Worm (Caenorhabditis elegans) whole organism, L4 larva: Measurements from ENCODE around the gene slc-17.5.
"Not testable (repeated sequence)": the region's sequence is repeated elsewhere in the genome, so short reads cannot be mapped to it uniquely, and the experiment has no call there.

Experiments used
- R02D3.7 ChIP-seq: fragments of 150-350 bp; sonication (generic microtip); optimal IDR thresholded peaks from 3 replicates; lab custom pipeline; 2014; ENCODE audit warnings: missing biosample characterization, missing genetic modification characterization
- duxl-1 ChIP-seq: sonication (generic microtip); optimal IDR thresholded peaks from 2 replicates; lab custom pipeline; 2016; ENCODE audit warnings: mild to moderate bottlenecking, missing genetic modification characterization, moderate library complexity, missing compliant biosample characterization; ENCODE audit not compliant: poor library complexity
- lin-15B ChIP-seq: fragments of 150-350 bp; sonication (generic microtip); optimal IDR thresholded peaks from 3 replicates; lab custom pipeline; 2014; ENCODE audit warnings: missing biosample characterization, missing genetic modification characterization
- lsy-2 ChIP-seq, 2 experiments: fragments of 150-350 bp in 1 of 2; sonication (generic microtip) in 1 of 2; optimal IDR thresholded peaks; 2 replicates each; lab custom pipeline; 2014 to 2017; ENCODE audit warnings: missing biosample characterization in 2 of 2, missing genetic modification characterization in 2 of 2

ce11 chrV:8314782-8315181, 30.1 kb upstream of the slc-17.5 start:
- TF ChIP-seq duxl-1 (tag; lab: Kevin White, UChicago); R02D3.7 (tag; lab: Kevin White, UChicago); lsy-2 (tag; optimal IDR thresholded peaks at IDR 0.05; lab: Kevin White, UChicago); lin-15B (tag; lab: Kevin White, UChicago): not testable (repeated sequence)
